Worm (Caenorhabditis elegans) whole organism, late embryonic: ENCODE measurements around the gene cat-1.

Experiments
- C38D4.7 ChIP-seq: fragments of 200-800 bp; sonication (Bioruptor generic); optimal IDR thresholded peaks from 2 replicates; lab custom pipeline; 2018; ENCODE audit warnings: mild to moderate bottlenecking, missing genetic modification characterization, moderate library complexity, missing compliant biosample characterization
- K02D7.2 ChIP-seq: sonication (generic microtip); optimal IDR thresholded peaks from 2 replicates; lab custom pipeline; 2017; ENCODE audit warnings: mild to moderate bottlenecking, missing genetic modification characterization, missing compliant biosample characterization
- Y22D7AL.16 ChIP-seq: sonication (generic microtip); optimal IDR thresholded peaks from 2 replicates; lab custom pipeline; 2016; ENCODE audit warnings: missing genetic modification characterization, missing compliant biosample characterization
- ceh-14 ChIP-seq: sonication (generic microtip); optimal IDR thresholded peaks from 2 replicates; lab custom pipeline; 2016; ENCODE audit warnings: missing genotype, missing genetic modification characterization, missing compliant biosample characterization
- ceh-22 ChIP-seq: sonication (generic microtip); optimal IDR thresholded peaks from 2 replicates; lab custom pipeline; 2017; ENCODE audit warnings: missing biosample characterization, missing genetic modification characterization
- ceh-30 ChIP-seq: fragments of 150-350 bp; optimal IDR thresholded peaks from 2 replicates; lab custom pipeline; 2014; ENCODE audit warnings: missing biosample characterization, missing genetic modification characterization
- ceh-31 ChIP-seq: sonication (generic microtip); optimal IDR thresholded peaks from 2 replicates; lab custom pipeline; 2016; ENCODE audit warnings: missing genetic modification characterization, missing compliant biosample characterization
- ceh-48 ChIP-seq: sonication (generic microtip); optimal IDR thresholded peaks from 2 replicates; lab custom pipeline; 2016; ENCODE audit warnings: missing genetic modification characterization, inconsistent platforms, missing compliant biosample characterization
- che-1 ChIP-seq: sonication (generic microtip); optimal IDR thresholded peaks from 2 replicates; lab custom pipeline; 2016; ENCODE audit warnings: mild to moderate bottlenecking, missing genetic modification characterization, missing compliant biosample characterization
- elt-2 ChIP-seq: sonication (generic microtip); optimal IDR thresholded peaks from 2 replicates; lab custom pipeline; 2016; ENCODE audit warnings: missing genetic modification reagents, missing genetic modification characterization, missing compliant biosample characterization
- elt-4 ChIP-seq: sonication (generic microtip); optimal IDR thresholded peaks from 2 replicates; lab custom pipeline; 2016; ENCODE audit warnings: missing genetic modification characterization, missing compliant biosample characterization
- gmeb-2 ChIP-seq: sonication (generic microtip); optimal IDR thresholded peaks from 2 replicates; lab custom pipeline; 2016; ENCODE audit warnings: missing genetic modification characterization, inconsistent platforms, missing compliant biosample characterization
- hlh-13 ChIP-seq: fragments of 200-800 bp; sonication (Bioruptor generic); optimal IDR thresholded peaks from 2 replicates; lab custom pipeline; 2018; ENCODE audit warnings: mild to moderate bottlenecking, missing genetic modification characterization, missing compliant biosample characterization
- hlh-8 ChIP-seq: sonication (generic microtip); optimal IDR thresholded peaks from 2 replicates; lab custom pipeline; 2016; ENCODE audit warnings: missing genotype, missing genetic modification characterization, missing compliant biosample characterization
- lim-6 ChIP-seq: sonication (generic microtip); optimal IDR thresholded peaks from 2 replicates; lab custom pipeline; 2016; ENCODE audit warnings: missing genetic modification characterization, missing compliant biosample characterization
- madf-2 ChIP-seq: sonication (generic microtip); optimal IDR thresholded peaks from 2 replicates; lab custom pipeline; 2017; ENCODE audit warnings: missing genetic modification characterization, missing compliant biosample characterization
- mec-3 ChIP-seq: sonication (generic microtip); optimal IDR thresholded peaks from 2 replicates; lab custom pipeline; 2016; ENCODE audit warnings: borderline replicate concordance, missing genetic modification characterization, missing compliant biosample characterization
- nfya-1 ChIP-seq: sonication (generic microtip); optimal IDR thresholded peaks from 2 replicates; lab custom pipeline; 2017; ENCODE audit warnings: missing genetic modification characterization, mild to moderate bottlenecking, missing compliant biosample characterization, antibody characterized with exemption, moderate library complexity
- nhr-232 ChIP-seq: sonication (generic microtip); optimal IDR thresholded peaks from 2 replicates; lab custom pipeline; 2016; ENCODE audit warnings: missing genetic modification characterization, missing compliant biosample characterization
- npax-4 ChIP-seq: sonication (generic microtip); optimal IDR thresholded peaks from 2 replicates; lab custom pipeline; 2016; ENCODE audit warnings: missing genetic modification characterization, missing compliant biosample characterization
- pag-3 ChIP-seq: sonication (generic microtip); optimal IDR thresholded peaks from 2 replicates; lab custom pipeline; 2016; ENCODE audit warnings: missing compliant biosample characterization, missing genetic modification characterization, borderline replicate concordance
- pros-1 ChIP-seq: fragments of 150-350 bp; optimal IDR thresholded peaks from 2 replicates; lab custom pipeline; 2014; ENCODE audit warnings: missing biosample characterization, missing genetic modification reagents, missing genetic modification characterization
- ref-2 ChIP-seq: sonication (generic microtip); optimal IDR thresholded peaks from 2 replicates; lab custom pipeline; 2016; ENCODE audit warnings: missing genetic modification characterization, missing compliant biosample characterization
- sdc-2 ChIP-seq: sonication (generic microtip); optimal IDR thresholded peaks from 2 replicates; lab custom pipeline; 2016; ENCODE audit warnings: missing genotype, missing genetic modification characterization, missing compliant biosample characterization
- sox-4 ChIP-seq: sonication (generic microtip); optimal IDR thresholded peaks from 2 replicates; lab custom pipeline; 2017; ENCODE audit warnings: mild to moderate bottlenecking, missing genetic modification characterization, inconsistent platforms, missing compliant biosample characterization
- syd-9 ChIP-seq: sonication (generic microtip); optimal IDR thresholded peaks from 2 replicates; lab custom pipeline; 2016; ENCODE audit warnings: mild to moderate bottlenecking, missing genetic modification characterization, moderate library complexity, missing compliant biosample characterization
- tbx-7 ChIP-seq: sonication (generic microtip); optimal IDR thresholded peaks from 2 replicates; lab custom pipeline; 2016; ENCODE audit warnings: missing genotype, missing genetic modification characterization, missing compliant biosample characterization
- zip-5 ChIP-seq: sonication (generic microtip); optimal IDR thresholded peaks from 2 replicates; lab custom pipeline; 2016; ENCODE audit warnings: missing genetic modification characterization, missing compliant biosample characterization

The cat-1 gene

DNA sequence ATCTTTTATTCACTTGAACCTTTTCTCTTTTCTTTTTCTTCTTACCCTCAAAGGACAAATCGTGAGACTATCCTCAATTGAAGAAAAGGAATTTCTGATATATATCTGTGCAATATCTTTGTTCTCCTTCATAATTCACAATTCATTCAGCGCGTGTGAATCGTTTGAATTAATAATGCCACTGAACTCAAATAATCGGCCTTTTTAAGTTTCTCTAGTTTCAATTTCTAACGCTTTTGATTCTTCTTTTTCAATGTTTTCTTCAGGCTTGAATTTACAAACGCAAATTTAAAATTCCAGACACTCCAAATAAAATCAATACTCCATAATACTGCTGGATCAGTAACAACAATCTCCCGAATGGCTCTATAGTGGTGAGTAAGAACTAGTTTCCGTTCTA is 47.0 kb downstream of the cat-1 start, which contains the start of gene egl-13:
Gene egl-13, plus strand, starts transcription at position 301 of the 400 bp plus-strand sequence.
- no peak for TF ChIP-seq tbx-7 (tag; lab: Kevin White, UChicago)
- TF ChIP-seq zip-5 (tag; lab: Kevin White, UChicago), result no peak
- no peak for TF ChIP-seq nfya-1 (tag; lab: Kevin White, UChicago)
- no peak for TF ChIP-seq ceh-22
- TF ChIP-seq ref-2, result no peak
- no peak for TF ChIP-seq lim-6
- no peak for TF ChIP-seq gmeb-2 (tag; lab: Kevin White, UChicago)
- no peak for TF ChIP-seq npax-4
- TF ChIP-seq ceh-30, result no peak
- no peak for TF ChIP-seq nhr-232 (tag; lab: Kevin White, UChicago)
- no peak for TF ChIP-seq hlh-8 (tag; lab: Kevin White, UChicago)
- TF ChIP-seq elt-2 (tag; lab: Kevin White, UChicago), result no peak
- TF ChIP-seq elt-4 (tag; lab: Kevin White, UChicago), result no peak
- no peak for TF ChIP-seq mec-3 (tag; lab: Kevin White, UChicago)
- TF ChIP-seq che-1 (tag; lab: Kevin White, UChicago), result no peak
- TF ChIP-seq madf-2 (tag; lab: Kevin White, UChicago), result no peak
- TF ChIP-seq pag-3 (tag; lab: Kevin White, UChicago), result no peak

DNA sequence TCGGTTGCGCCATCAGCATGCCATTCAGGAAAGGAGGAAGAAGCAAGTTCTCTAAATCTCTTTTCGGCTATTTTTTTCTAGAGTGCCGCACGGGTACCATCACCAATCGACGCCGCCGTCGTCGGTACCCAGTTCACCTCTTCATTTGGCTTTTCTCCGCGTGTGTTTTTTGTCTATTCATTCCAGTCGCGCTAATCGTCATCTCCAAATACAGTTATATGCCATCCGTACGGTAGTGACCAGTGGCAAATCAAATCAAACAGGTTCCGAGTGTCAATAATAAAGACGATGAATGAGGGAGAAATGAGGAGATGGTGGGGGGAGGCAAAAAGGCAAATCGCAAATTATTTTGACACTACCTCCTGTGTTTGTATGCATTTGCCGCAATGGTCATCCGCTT is 49.4 kb downstream of the cat-1 start:
- TF ChIP-seq ceh-14 (tag; lab: Kevin White, UChicago), result no peak

DNA sequence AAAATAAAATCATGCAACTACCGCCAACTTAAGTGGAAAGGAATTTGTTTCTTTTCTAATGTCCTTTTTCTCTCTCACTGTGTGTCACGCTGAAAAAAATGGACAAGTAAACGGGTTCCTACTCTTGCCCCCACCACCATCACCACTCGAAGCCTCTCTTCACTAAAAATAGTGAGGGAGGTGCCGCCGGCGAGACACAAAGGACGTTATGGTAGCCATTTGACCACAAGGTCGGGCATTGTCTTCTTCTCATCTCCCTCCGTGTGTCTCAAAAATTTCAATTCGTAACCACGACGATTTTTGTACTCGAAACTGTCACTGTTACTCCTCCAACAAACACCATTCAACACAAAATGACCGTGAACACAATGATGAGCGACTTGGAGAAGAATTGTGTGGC is 50.9 kb downstream of the cat-1 start, which contains the start of gene T22B7.22:
Gene T22B7.22, plus strand, starts transcription at position 354 of the 400 bp plus-strand sequence.
- TF ChIP-seq tbx-7 (tag; lab: Kevin White, UChicago) (no peak), sox-4 (tag; lab: Kevin White, UChicago) (no peak), syd-9 (tag; lab: Kevin White, UChicago) (no peak), sdc-2 (tag; lab: Kevin White, UChicago) (no peak), zip-5 (tag; lab: Kevin White, UChicago) (no peak), K02D7.2 (tag; lab: Kevin White, UChicago) (no peak), hlh-8 (tag; lab: Kevin White, UChicago) (no peak), hlh-13 (no peak), pros-1 (tag; lab: Kevin White, UChicago) (no peak), ceh-31 (tag; lab: Kevin White, UChicago) (no peak), Y22D7AL.16 (tag; lab: Kevin White, UChicago) (no peak), lim-6 (no peak), C38D4.7 (GFP tag; lab: Kevin White, UChicago) (no peak), ceh-48 (tag; lab: Kevin White, UChicago) (no peak), nhr-232 (tag; lab: Kevin White, UChicago) (no peak), ceh-22 (no peak)
